Worm (Caenorhabditis elegans) whole organism, L2 larva: ENCODE measurements around the gene srsx-22.

Experiments used
- F13H6.1 ChIP-seq: sonication (generic microtip); optimal IDR thresholded peaks from 2 replicates; lab custom pipeline; 2016; ENCODE audit warnings: missing genetic modification characterization, missing compliant biosample characterization
- ZK546.5 ChIP-seq: sonication (generic microtip); optimal IDR thresholded peaks from 2 replicates; lab custom pipeline; 2017; ENCODE audit warnings: missing biosample characterization, missing genetic modification characterization
- ceh-16 ChIP-seq: fragments of 150-350 bp; optimal IDR thresholded peaks from 2 replicates; lab custom pipeline; 2014; ENCODE audit warnings: missing biosample characterization, missing genetic modification characterization
- dmd-4 ChIP-seq: sonication (generic microtip); optimal IDR thresholded peaks from 2 replicates; lab custom pipeline; 2017; ENCODE audit warnings: missing biosample characterization, missing genetic modification characterization
- elt-1 ChIP-seq: fragments of 150-350 bp; optimal IDR thresholded peaks from 2 replicates; lab custom pipeline; 2014; ENCODE audit warnings: missing biosample characterization, missing genetic modification characterization
- elt-3 ChIP-seq: sonication (generic microtip); optimal IDR thresholded peaks from 2 replicates; lab custom pipeline; 2017; ENCODE audit warnings: missing biosample characterization, missing genetic modification characterization
- fos-1 ChIP-seq: fragments of 150-350 bp; optimal IDR thresholded peaks from 2 replicates; lab custom pipeline; 2014; ENCODE audit warnings: missing biosample characterization, missing genetic modification characterization
- gmeb-1 ChIP-seq: fragments of 150-350 bp; optimal IDR thresholded peaks from 2 replicates; lab custom pipeline; 2014; ENCODE audit warnings: missing biosample characterization, missing genetic modification characterization
- mbf-1 ChIP-seq: sonication (generic microtip); optimal IDR thresholded peaks from 2 replicates; lab custom pipeline; 2017; ENCODE audit warnings: missing biosample characterization, missing genetic modification characterization
- mdl-1 ChIP-seq, 2 experiments: fragments of 150-350 bp in 1 of 2; sonication (generic microtip) in 1 of 2; optimal IDR thresholded peaks; 2 replicates each; lab custom pipeline; 2017; ENCODE audit warnings: missing biosample characterization in 2 of 2, missing genetic modification characterization in 2 of 2
- nhr-10 ChIP-seq: sonication (generic microtip); optimal IDR thresholded peaks from 2 replicates; lab custom pipeline; 2017; ENCODE audit warnings: missing biosample characterization, missing genetic modification characterization
- nhr-11 ChIP-seq: fragments of 150-350 bp; optimal IDR thresholded peaks from 2 replicates; lab custom pipeline; 2014; ENCODE audit warnings: missing biosample characterization, missing genetic modification characterization
- nhr-12 ChIP-seq: fragments of 150-350 bp; optimal IDR thresholded peaks from 2 replicates; lab custom pipeline; 2014; ENCODE audit warnings: missing biosample characterization, missing genetic modification characterization
- nhr-129 ChIP-seq: fragments of 150-350 bp; optimal IDR thresholded peaks from 2 replicates; lab custom pipeline; 2014; ENCODE audit warnings: missing biosample characterization, missing genetic modification characterization
- nhr-21 ChIP-seq: fragments of 150-350 bp; optimal IDR thresholded peaks from 2 replicates; lab custom pipeline; 2014; ENCODE audit warnings: missing biosample characterization, missing genetic modification characterization
- nhr-237 ChIP-seq: fragments of 150-350 bp; optimal IDR thresholded peaks from 2 replicates; lab custom pipeline; 2014; ENCODE audit warnings: missing biosample characterization, missing genetic modification characterization
- nhr-25 ChIP-seq: fragments of 150-350 bp; sonication (generic microtip); optimal IDR thresholded peaks from 3 replicates; lab custom pipeline; 2014; ENCODE audit warnings: missing biosample characterization, missing genetic modification characterization
- nhr-6 ChIP-seq: fragments of 150-350 bp; optimal IDR thresholded peaks from 2 replicates; lab custom pipeline; 2014; ENCODE audit warnings: missing biosample characterization, missing genetic modification characterization
- nhr-77 ChIP-seq: fragments of 150-350 bp; optimal IDR thresholded peaks from 2 replicates; lab custom pipeline; 2014; ENCODE audit warnings: missing biosample characterization, missing genetic modification characterization
- sma-9 ChIP-seq, 2 experiments: fragments of 150-350 bp in 1 of 2; sonication (generic microtip) in 1 of 2; optimal IDR thresholded peaks; 2 replicates each; lab custom pipeline; 2014 to 2016; ENCODE audit warnings: missing genetic modification characterization in 2 of 2, mild to moderate bottlenecking in 1 of 2, missing biosample characterization in 1 of 2, missing compliant biosample characterization in 1 of 2, missing genetic modification reagents in 1 of 2, moderate library complexity in 1 of 2
- unc-39 ChIP-seq: fragments of 150-350 bp; optimal IDR thresholded peaks from 2 replicates; lab custom pipeline; 2014; ENCODE audit warnings: missing biosample characterization, missing genetic modification characterization
- unc-62 ChIP-seq: fragments of 150-350 bp; optimal IDR thresholded peaks from 2 replicates; lab custom pipeline; 2014; ENCODE audit warnings: missing biosample characterization, missing genetic modification reagents, missing genetic modification characterization
- zag-1 ChIP-seq: fragments of 150-350 bp; optimal IDR thresholded peaks from 2 replicates; lab custom pipeline; 2014; ENCODE audit warnings: missing biosample characterization, missing genetic modification characterization

Gene srsx-22

DNA sequence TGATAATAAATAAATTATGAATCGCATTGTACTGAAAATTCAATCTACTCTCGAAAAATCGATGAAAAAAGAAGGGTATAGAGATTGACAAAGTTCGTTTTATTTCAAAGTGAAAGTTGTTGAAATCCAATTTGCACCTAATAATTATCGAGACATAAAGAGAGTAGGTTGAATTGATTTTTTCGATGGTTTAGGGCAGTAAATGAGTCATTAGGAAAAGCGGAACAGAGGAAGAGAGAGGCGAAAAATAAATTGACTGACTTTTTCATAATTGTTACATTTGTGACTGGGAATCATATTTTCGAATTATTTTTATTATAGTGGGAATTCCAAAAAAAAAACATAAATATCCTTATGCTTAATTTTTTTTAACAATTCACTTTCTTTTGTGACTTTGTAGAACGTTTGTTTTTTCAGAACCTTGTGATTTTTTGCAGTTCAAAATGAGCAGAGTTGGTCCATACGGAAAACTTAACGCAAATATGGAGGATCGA lies 42.9 kb downstream of the srsx-22 start, which contains the start of the genes pho-6 and F52E1.3:
Gene pho-6, minus strand, starts transcription at position 101 of the 494 bp plus-strand sequence.
Gene F52E1.3, plus strand, starts transcription at position 444 of the 494 bp plus-strand sequence.
- TF ChIP-seq gmeb-1 (tag; lab: Kevin White, UChicago): no peak
- TF ChIP-seq dmd-4: no peak
- TF ChIP-seq mbf-1 (tag; lab: Kevin White, UChicago): no peak

DNA sequence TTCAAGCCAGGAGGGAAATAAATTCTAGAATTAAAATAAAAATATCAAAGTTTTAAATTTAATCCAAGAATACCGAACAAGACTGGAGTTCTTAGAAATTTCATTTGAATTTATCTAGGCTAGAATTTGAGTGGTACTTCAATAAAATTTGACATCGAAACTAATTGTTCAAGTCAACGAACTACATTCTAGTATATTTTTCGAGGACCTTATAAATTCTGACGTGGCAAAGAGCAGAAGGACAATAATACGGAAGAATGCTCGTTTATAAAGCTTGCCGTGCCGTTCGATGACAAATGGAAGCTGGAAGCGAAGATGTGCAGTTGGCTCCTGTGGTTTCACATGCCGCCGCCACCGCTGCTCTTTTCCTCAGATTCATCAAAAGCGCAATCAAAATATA lies 49.3 kb downstream of the srsx-22 start:
- TF ChIP-seq nhr-11 (tag; lab: Kevin White, UChicago) (no peak), elt-3 (no peak), zag-1 (tag; lab: Kevin White, UChicago) (no peak), unc-39 (tag; lab: Kevin White, UChicago) (no peak), nhr-12 (tag; lab: Kevin White, UChicago) (no peak), elt-1 (tag; lab: Kevin White, UChicago) (no peak), nhr-10 (no peak), unc-62 (GFP tag; lab: Kevin White, UChicago) (no peak), mdl-1 (tag; optimal IDR thresholded peaks at IDR 0.05; lab: Kevin White, UChicago) (no peak), nhr-77 (tag; lab: Kevin White, UChicago) (no peak)

DNA sequence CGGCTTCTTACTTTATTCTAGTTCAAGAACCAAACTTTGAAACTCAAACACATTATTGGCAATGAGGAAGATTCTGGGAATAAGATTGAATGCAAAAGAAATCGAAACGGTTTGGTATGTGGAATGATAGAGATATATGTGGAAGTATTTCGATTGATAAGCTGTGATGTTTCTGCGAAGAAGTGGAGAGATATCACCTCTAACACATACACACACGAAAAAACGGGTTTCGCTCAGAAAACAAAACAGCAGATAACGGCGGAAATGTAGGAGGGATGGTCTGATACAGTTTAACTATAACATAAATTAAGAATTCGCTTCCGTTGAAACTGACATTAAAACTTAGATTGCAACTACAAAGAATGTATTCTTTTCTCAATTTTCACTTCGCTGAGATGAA lies 49.8 kb downstream of the srsx-22 start:
- TF ChIP-seq nhr-237 (tag; lab: Kevin White, UChicago): no peak
- TF ChIP-seq F13H6.1: no peak
- TF ChIP-seq nhr-25 (tag; lab: Kevin White, UChicago): no peak
- TF ChIP-seq nhr-129: no peak
- no peak for TF ChIP-seq mdl-1 (tag; optimal IDR thresholded peaks at IDR 0.05; lab: Kevin White, UChicago)
- peak; percentile 20 for TF ChIP-seq nhr-21 (tag; lab: Kevin White, UChicago)
- TF ChIP-seq ZK546.5 (tag; lab: Kevin White, UChicago): no peak
- no peak for TF ChIP-seq nhr-10

DNA sequence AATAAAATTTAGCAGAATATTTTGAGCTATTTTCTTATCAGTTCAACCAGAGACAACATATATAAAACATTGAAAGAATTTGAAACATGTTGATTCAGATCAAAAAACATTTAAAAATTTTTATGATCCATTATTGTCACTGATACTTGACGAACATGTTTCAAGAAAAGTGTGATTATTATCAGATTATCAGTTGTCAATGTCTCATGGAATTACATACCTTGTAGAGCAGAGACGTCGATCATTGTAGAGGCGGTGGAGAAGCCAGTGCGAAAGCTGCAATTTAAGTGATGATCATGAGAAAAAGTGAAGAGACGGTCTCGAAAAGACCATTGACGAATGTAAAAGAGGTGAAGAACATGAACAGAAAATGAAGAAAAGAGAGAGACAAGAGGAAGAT lies 50.9 kb downstream of the srsx-22 start, which contains the start of gene F52E1.9:
Gene F52E1.9, minus strand, starts transcription at position 278 of the 400 bp plus-strand sequence.
- TF ChIP-seq sma-9 (GFP tag; optimal IDR thresholded peaks at IDR 0.05; lab: Kevin White, UChicago) (peak; percentile 17), sma-9 (tag; optimal IDR thresholded peaks at IDR 0.05; lab: Kevin White, UChicago) (no peak), fos-1 (tag; lab: Kevin White, UChicago) (peak; percentile 60), ceh-16 (tag; lab: Kevin White, UChicago) (no peak), nhr-6 (tag; lab: Kevin White, UChicago) (no peak), nhr-129 (no peak)
